Worm (Caenorhabditis elegans) whole organism, late embryonic: ENCODE measurements around the gene C01G12.3.

ENCODE experiments used
- C38D4.7 ChIP-seq: fragments of 200-800 bp; sonication (Bioruptor generic); optimal IDR thresholded peaks from 2 replicates; lab custom pipeline; 2018; ENCODE audit warnings: mild to moderate bottlenecking, missing genetic modification characterization, moderate library complexity, missing compliant biosample characterization
- F13H6.1 ChIP-seq: sonication (generic microtip); optimal IDR thresholded peaks from 2 replicates; lab custom pipeline; 2016; ENCODE audit warnings: missing genetic modification characterization, missing compliant biosample characterization
- K02D7.2 ChIP-seq: sonication (generic microtip); optimal IDR thresholded peaks from 2 replicates; lab custom pipeline; 2017; ENCODE audit warnings: mild to moderate bottlenecking, missing genetic modification characterization, missing compliant biosample characterization
- T23F11.4 ChIP-seq: fragments of 200-800 bp; sonication (Bioruptor generic); optimal IDR thresholded peaks from 2 replicates; lab custom pipeline; 2018; ENCODE audit warnings: mild to moderate bottlenecking, missing genetic modification characterization, missing compliant biosample characterization
- ahr-1 ChIP-seq: sonication (generic microtip); optimal IDR thresholded peaks from 2 replicates; lab custom pipeline; 2016; ENCODE audit warnings: missing genetic modification characterization, missing compliant biosample characterization
- ama-1 ChIP-seq: fragments of 150-350 bp; optimal IDR thresholded peaks from 2 replicates; lab custom pipeline; 2014
- ceh-14 ChIP-seq: sonication (generic microtip); optimal IDR thresholded peaks from 2 replicates; lab custom pipeline; 2016; ENCODE audit warnings: missing genotype, missing genetic modification characterization, missing compliant biosample characterization
- ceh-2 ChIP-seq: sonication (generic microtip); optimal IDR thresholded peaks from 2 replicates; lab custom pipeline; 2016; ENCODE audit warnings: missing genotype, missing genetic modification characterization, missing compliant biosample characterization
- ceh-22 ChIP-seq: sonication (generic microtip); optimal IDR thresholded peaks from 2 replicates; lab custom pipeline; 2017; ENCODE audit warnings: missing biosample characterization, missing genetic modification characterization
- ceh-30 ChIP-seq: fragments of 150-350 bp; optimal IDR thresholded peaks from 2 replicates; lab custom pipeline; 2014; ENCODE audit warnings: missing biosample characterization, missing genetic modification characterization
- ceh-34 ChIP-seq: sonication (generic microtip); optimal IDR thresholded peaks from 2 replicates; lab custom pipeline; 2016; ENCODE audit warnings: mild to moderate bottlenecking, missing genetic modification characterization, missing compliant biosample characterization
- che-1 ChIP-seq: sonication (generic microtip); optimal IDR thresholded peaks from 2 replicates; lab custom pipeline; 2016; ENCODE audit warnings: mild to moderate bottlenecking, missing genetic modification characterization, missing compliant biosample characterization
- dve-1 ChIP-seq: sonication (generic microtip); optimal IDR thresholded peaks from 2 replicates; lab custom pipeline; 2017; ENCODE audit warnings: antibody characterized with exemption, mild to moderate bottlenecking, missing genetic modification characterization, missing compliant biosample characterization
- elt-2 ChIP-seq: sonication (generic microtip); optimal IDR thresholded peaks from 2 replicates; lab custom pipeline; 2016; ENCODE audit warnings: missing genetic modification reagents, missing genetic modification characterization, missing compliant biosample characterization
- eyg-1 ChIP-seq: sonication (generic microtip); optimal IDR thresholded peaks from 2 replicates; lab custom pipeline; 2016; ENCODE audit warnings: missing genotype, missing genetic modification characterization, missing compliant biosample characterization
- fax-1 ChIP-seq: sonication (generic microtip); optimal IDR thresholded peaks from 2 replicates; lab custom pipeline; 2016; ENCODE audit warnings: missing genotype, missing genetic modification characterization, missing compliant biosample characterization
- fkh-6 ChIP-seq: sonication (generic microtip); optimal IDR thresholded peaks from 2 replicates; lab custom pipeline; 2016; ENCODE audit warnings: missing genetic modification characterization, missing compliant biosample characterization
- hlh-8 ChIP-seq: sonication (generic microtip); optimal IDR thresholded peaks from 2 replicates; lab custom pipeline; 2016; ENCODE audit warnings: missing genotype, missing genetic modification characterization, missing compliant biosample characterization
- lin-11 ChIP-seq: fragments of 200-800 bp; sonication (Bioruptor generic); optimal IDR thresholded peaks from 2 replicates; lab custom pipeline; 2018; ENCODE audit warnings: mild to moderate bottlenecking, missing genetic modification characterization, missing compliant biosample characterization
- mec-3 ChIP-seq: sonication (generic microtip); optimal IDR thresholded peaks from 2 replicates; lab custom pipeline; 2016; ENCODE audit warnings: borderline replicate concordance, missing genetic modification characterization, missing compliant biosample characterization
- nfya-1 ChIP-seq: sonication (generic microtip); optimal IDR thresholded peaks from 2 replicates; lab custom pipeline; 2017; ENCODE audit warnings: missing genetic modification characterization, mild to moderate bottlenecking, missing compliant biosample characterization, antibody characterized with exemption, moderate library complexity
- nhr-11 ChIP-seq: fragments of 150-350 bp; optimal IDR thresholded peaks from 2 replicates; lab custom pipeline; 2014; ENCODE audit warnings: missing biosample characterization, missing genetic modification characterization
- nhr-232 ChIP-seq: sonication (generic microtip); optimal IDR thresholded peaks from 2 replicates; lab custom pipeline; 2016; ENCODE audit warnings: missing genetic modification characterization, missing compliant biosample characterization
- npax-4 ChIP-seq: sonication (generic microtip); optimal IDR thresholded peaks from 2 replicates; lab custom pipeline; 2016; ENCODE audit warnings: missing genetic modification characterization, missing compliant biosample characterization
- pat-9 ChIP-seq: fragments of 200-800 bp; sonication (Bioruptor generic); optimal IDR thresholded peaks from 2 replicates; lab custom pipeline; 2018; ENCODE audit warnings: mild to moderate bottlenecking, missing genetic modification characterization, moderate library complexity, missing compliant biosample characterization
- pha-2 ChIP-seq: sonication (generic microtip); optimal IDR thresholded peaks from 2 replicates; lab custom pipeline; 2017; ENCODE audit warnings: mild to moderate bottlenecking, missing genetic modification characterization, missing compliant biosample characterization
- pha-4 ChIP-seq: fragments of 150-350 bp; optimal IDR thresholded peaks from 2 replicates; lab custom pipeline; 2018; ENCODE audit warnings: missing biosample characterization, missing genetic modification reagents, missing genetic modification characterization
- ref-2 ChIP-seq: sonication (generic microtip); optimal IDR thresholded peaks from 2 replicates; lab custom pipeline; 2016; ENCODE audit warnings: missing genetic modification characterization, missing compliant biosample characterization
- rnt-1 ChIP-seq: sonication (generic microtip); optimal IDR thresholded peaks from 2 replicates; lab custom pipeline; 2016; ENCODE audit warnings: missing genetic modification characterization, missing compliant biosample characterization
- sdc-2 ChIP-seq: sonication (generic microtip); optimal IDR thresholded peaks from 2 replicates; lab custom pipeline; 2016; ENCODE audit warnings: missing genotype, missing genetic modification characterization, missing compliant biosample characterization
- sox-2 ChIP-seq: fragments of 200-800 bp; sonication (Bioruptor generic); IDR thresholded peaks from 2 replicates; pipeline ENCODE4 v1.3.6; 2022; ENCODE audit warnings: missing genetic modification reagents, missing genetic modification characterization, missing compliant biosample characterization
- tbx-7 ChIP-seq: sonication (generic microtip); optimal IDR thresholded peaks from 2 replicates; lab custom pipeline; 2016; ENCODE audit warnings: missing genotype, missing genetic modification characterization, missing compliant biosample characterization
- ttx-3 ChIP-seq: sonication (generic microtip); optimal IDR thresholded peaks from 2 replicates; lab custom pipeline; 2016; ENCODE audit warnings: missing genetic modification reagents, missing genetic modification characterization, missing compliant biosample characterization
- unc-3 ChIP-seq, 2 experiments: fragments of 200-800 bp in 1 of 2; sonication (Bioruptor generic) in 1 of 2; sonication (generic microtip) in 1 of 2; conservative IDR thresholded peaks in 1 of 2; optimal IDR thresholded peaks in 1 of 2; 2 replicates each; pipeline versions ENCODE4 v1.3.6 to Lab custom; 2016 to 2022; ENCODE audit warnings: missing compliant biosample characterization in 2 of 2, missing genetic modification characterization in 2 of 2, missing genetic modification reagents in 1 of 2
- zip-5 ChIP-seq: sonication (generic microtip); optimal IDR thresholded peaks from 2 replicates; lab custom pipeline; 2016; ENCODE audit warnings: missing genetic modification characterization, missing compliant biosample characterization
- ztf-16 ChIP-seq: sonication (generic microtip); optimal IDR thresholded peaks from 2 replicates; lab custom pipeline; 2017; ENCODE audit warnings: missing genetic modification characterization, missing compliant biosample characterization

The C01G12.3 gene

DNA sequence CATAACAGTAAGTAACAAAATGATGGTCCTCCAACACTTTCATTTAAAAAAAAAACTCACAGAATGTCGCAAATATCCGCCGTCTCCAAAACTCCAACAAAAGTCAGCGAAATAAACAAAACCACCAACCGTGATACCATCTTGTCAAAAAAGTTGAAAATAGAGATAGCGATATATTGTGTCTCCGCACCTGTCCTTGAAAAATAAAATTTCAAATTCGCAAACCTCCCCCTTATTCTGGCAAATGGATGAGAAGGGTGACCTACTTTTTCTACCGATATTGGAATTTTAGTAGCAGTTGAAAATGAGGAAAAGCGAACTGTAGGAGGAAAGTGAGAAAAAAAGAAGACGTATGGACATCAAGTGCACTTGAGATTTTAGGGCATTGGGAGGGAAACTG lies 23.4 kb upstream of the C01G12.3 start, which contains the start of gene F19H8.2:
Gene F19H8.2 (minus strand): TSS at position 391 of the 400 bp plus-strand sequence.
- no peak for TF ChIP-seq ttx-3 (tag; lab: Kevin White, UChicago)
- TF ChIP-seq sox-2 (GFP tag; lab: Robert Waterston, UW): no peak
- TF ChIP-seq sdc-2 (tag; lab: Kevin White, UChicago): no peak
- no peak for TF ChIP-seq mec-3 (tag; lab: Kevin White, UChicago)
- no peak for TF ChIP-seq ceh-30
- TF ChIP-seq ceh-22: no peak
- no peak for TF ChIP-seq ref-2 (tag; lab: Kevin White, UChicago)
- TF ChIP-seq F13H6.1 (tag; lab: Kevin White, UChicago): no peak
- TF ChIP-seq ama-1 (lab: Kevin White, UChicago): no peak
- no peak for TF ChIP-seq T23F11.4 (GFP tag; lab: Kevin White, UChicago)
- no peak for TF ChIP-seq elt-2 (tag; lab: Kevin White, UChicago)
- TF ChIP-seq ceh-14: no peak
- no peak for TF ChIP-seq fkh-6 (tag; lab: Kevin White, UChicago)
- TF ChIP-seq nfya-1: no peak
- TF ChIP-seq hlh-8 (tag; lab: Kevin White, UChicago): no peak
- TF ChIP-seq ztf-16 (tag; lab: Kevin White, UChicago): no peak
- no peak for TF ChIP-seq unc-3 (GFP tag; conservative IDR thresholded peaks at IDR 0.05; lab: Robert Waterston, UW)
- TF ChIP-seq unc-3 (tag; optimal IDR thresholded peaks at IDR 0.05; lab: Kevin White, UChicago): no peak
- no peak for TF ChIP-seq ahr-1 (tag; lab: Kevin White, UChicago)
- TF ChIP-seq K02D7.2 (tag; lab: Kevin White, UChicago): no peak

ce11 chrII:14605026-14605425 lies 22.9 kb upstream of the C01G12.3 start:
- no peak for TF ChIP-seq zip-5 (tag; lab: Kevin White, UChicago)
- no peak for TF ChIP-seq hlh-8 (tag; lab: Kevin White, UChicago)
- TF ChIP-seq fax-1: no peak
- TF ChIP-seq npax-4 (tag; lab: Kevin White, UChicago): no peak
- no peak for TF ChIP-seq eyg-1 (tag; lab: Kevin White, UChicago)
- TF ChIP-seq T23F11.4 (GFP tag; lab: Kevin White, UChicago): no peak
- no peak for TF ChIP-seq ceh-2 (tag; lab: Kevin White, UChicago)
- TF ChIP-seq nfya-1: no peak

DNA sequence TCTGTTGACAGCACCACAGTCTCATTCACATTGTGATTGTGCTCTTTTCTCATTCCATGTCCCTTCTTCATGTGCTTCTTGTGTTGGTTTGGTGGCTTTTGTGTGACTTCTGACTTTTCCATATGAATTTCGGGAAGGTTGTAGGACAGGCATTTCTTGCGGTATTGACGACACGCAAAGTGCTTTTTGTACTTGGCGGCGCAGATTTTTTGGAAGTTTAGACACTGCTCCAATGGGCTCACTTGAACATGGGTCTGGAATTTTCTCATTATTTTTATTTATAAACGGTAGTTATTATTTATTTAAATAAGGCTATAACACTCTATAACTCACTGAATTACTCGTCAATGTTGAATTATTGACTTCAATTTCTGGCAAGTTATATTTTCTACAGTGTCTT lies 22.2 kb upstream of the C01G12.3 start:
- TF ChIP-seq C38D4.7 (GFP tag; lab: Kevin White, UChicago) (no peak), T23F11.4 (GFP tag; lab: Kevin White, UChicago) (no peak), pat-9 (no peak), ceh-22 (no peak), npax-4 (tag; lab: Kevin White, UChicago) (no peak), rnt-1 (tag; lab: Kevin White, UChicago) (no peak), tbx-7 (no peak)

ce11 chrII:14602735-14603134 lies 20.6 kb upstream of the C01G12.3 start:
- TF ChIP-seq nhr-11 (tag; lab: Kevin White, UChicago): no peak
- TF ChIP-seq lin-11 (tag; lab: Kevin White, UChicago): no peak
- TF ChIP-seq nhr-232 (tag; lab: Kevin White, UChicago): no peak

- no peak for TF ChIP-seq dve-1 (tag; lab: Kevin White, UChicago)
- no peak for TF ChIP-seq ahr-1 (tag; lab: Kevin White, UChicago)
- no peak for TF ChIP-seq pha-4
- no peak for TF ChIP-seq nfya-1
- TF ChIP-seq pha-2: no peak
- TF ChIP-seq npax-4 (tag; lab: Kevin White, UChicago): no peak
- TF ChIP-seq lin-11 (tag; lab: Kevin White, UChicago): no peak
- no peak for TF ChIP-seq mec-3 (tag; lab: Kevin White, UChicago)
- no peak for TF ChIP-seq che-1 (tag; lab: Kevin White, UChicago)
- no peak for TF ChIP-seq ceh-34 (tag; lab: Kevin White, UChicago)
These were observed 18.8 kb upstream of the C01G12.3 start, which contains the start of gene tps-2 for ce11 chrII:14600852-14601313. Gene tps-2, plus strand, starts transcription at chrII:14600902.
